Fruit fly (Drosophila melanogaster) whole organism, adult: ENCODE data around the gene Snmp2.

Source experiments
- CG11617 ChIP-seq: fragments of 200-800 bp; sonication (Bioruptor generic); optimal IDR thresholded peaks from 2 replicates; lab custom pipeline; 2017; ENCODE audit warnings: mild to moderate bottlenecking, missing biosample characterization, missing genetic modification reagents, missing genetic modification characterization
- CG12768 ChIP-seq: fragments of 200-800 bp; sonication (Bioruptor generic); optimal IDR thresholded peaks from 2 replicates; lab custom pipeline; 2017; ENCODE audit warnings: missing biosample characterization, missing genetic modification characterization, mild to moderate bottlenecking, moderate library complexity, missing genetic modification reagents
- CG14711 ChIP-seq: fragments of 200-800 bp; sonication (Bioruptor generic); optimal IDR thresholded peaks from 2 replicates; lab custom pipeline; 2018; ENCODE audit warnings: missing biosample characterization, mild to moderate bottlenecking, missing genetic modification characterization, moderate library complexity
- CG1620 ChIP-seq: fragments of 200-800 bp; sonication (Bioruptor generic); optimal IDR thresholded peaks from 2 replicates; lab custom pipeline; 2016; ENCODE audit warnings: missing biosample characterization, missing genetic modification characterization
- CG33017 ChIP-seq: fragments of 200-800 bp; sonication (Bioruptor generic); optimal IDR thresholded peaks from 2 replicates; lab custom pipeline; 2018; ENCODE audit warnings: missing biosample characterization, mild to moderate bottlenecking, missing genetic modification characterization, moderate library complexity
- CG5204 ChIP-seq: fragments of 200-800 bp; sonication (Bioruptor generic); optimal IDR thresholded peaks from 2 replicates; lab custom pipeline; 2016; ENCODE audit warnings: missing biosample characterization, missing genetic modification characterization
- CG7045 ChIP-seq: fragments of 200-800 bp; sonication (Bioruptor generic); optimal IDR thresholded peaks from 2 replicates; lab custom pipeline; 2017; ENCODE audit warnings: missing biosample characterization, mild to moderate bottlenecking, missing genetic modification characterization
- CG7101 ChIP-seq: fragments of 200-800 bp; sonication (Bioruptor generic); optimal IDR thresholded peaks from 2 replicates; lab custom pipeline; 2018; ENCODE audit warnings: missing biosample characterization, mild to moderate bottlenecking, missing genetic modification characterization, moderate library complexity
- Clk ChIP-seq: fragments of 200-800 bp; sonication (Bioruptor generic); optimal IDR thresholded peaks from 2 replicates; lab custom pipeline; 2017; ENCODE audit warnings: missing biosample characterization, missing genetic modification characterization
- Crg-1 ChIP-seq: fragments of 200-800 bp; sonication (Bioruptor generic); optimal IDR thresholded peaks from 2 replicates; lab custom pipeline; 2016; ENCODE audit warnings: missing biosample characterization, missing genetic modification characterization
- Hr96 ChIP-seq: fragments of 200-800 bp; sonication (Bioruptor generic); optimal IDR thresholded peaks from 2 replicates; lab custom pipeline; 2016; ENCODE audit warnings: missing biosample characterization, missing genetic modification characterization
- Mnt ChIP-seq: fragments of 200-800 bp; sonication (Bioruptor generic); optimal IDR thresholded peaks from 2 replicates; lab custom pipeline; 2016; ENCODE audit warnings: missing biosample characterization, mild to moderate bottlenecking, missing genetic modification characterization
- bab1 ChIP-seq: fragments of 200-800 bp; sonication (Bioruptor generic); optimal IDR thresholded peaks from 3 replicates; lab custom pipeline; 2019; ENCODE audit warnings: missing biosample characterization, mild to moderate bottlenecking, missing genetic modification characterization, moderate library complexity
- cic ChIP-seq: fragments of 200-800 bp; sonication (Bioruptor generic); optimal IDR thresholded peaks from 2 replicates; lab custom pipeline; 2017; ENCODE audit warnings: missing biosample characterization, mild to moderate bottlenecking, missing genetic modification characterization, moderate library complexity
- cnc ChIP-seq, 2 experiments: fragments of >200 bp; optimal IDR thresholded peaks; 2 replicates each; lab custom pipeline; 2017
- kay ChIP-seq: fragments of 200-800 bp; sonication (Bioruptor generic); peaks from one replicate; lab custom pipeline; 2016; ENCODE audit warnings: missing biosample characterization, missing genetic modification characterization, borderline replicate concordance
- ovo ChIP-seq: fragments of 200-800 bp; sonication (Bioruptor generic); optimal IDR thresholded peaks from 2 replicates; lab custom pipeline; 2016; ENCODE audit warnings: missing biosample characterization, missing genetic modification characterization
- pad ChIP-seq: fragments of 200-800 bp; sonication (Bioruptor generic); optimal IDR thresholded peaks from 3 replicates; lab custom pipeline; 2017; ENCODE audit warnings: missing biosample characterization, missing genetic modification characterization, mild to moderate bottlenecking, moderate library complexity, missing genetic modification reagents
- tj ChIP-seq: fragments of 200-800 bp; sonication (Bioruptor generic); optimal IDR thresholded peaks from 3 replicates; lab custom pipeline; 2017; ENCODE audit warnings: missing biosample characterization, mild to moderate bottlenecking, missing genetic modification characterization, moderate library complexity
- toe ChIP-seq: fragments of 200-800 bp; sonication (Bioruptor generic); optimal IDR thresholded peaks from 2 replicates; lab custom pipeline; 2016; ENCODE audit warnings: missing biosample characterization, missing genetic modification characterization

Gene Snmp2

DNA sequence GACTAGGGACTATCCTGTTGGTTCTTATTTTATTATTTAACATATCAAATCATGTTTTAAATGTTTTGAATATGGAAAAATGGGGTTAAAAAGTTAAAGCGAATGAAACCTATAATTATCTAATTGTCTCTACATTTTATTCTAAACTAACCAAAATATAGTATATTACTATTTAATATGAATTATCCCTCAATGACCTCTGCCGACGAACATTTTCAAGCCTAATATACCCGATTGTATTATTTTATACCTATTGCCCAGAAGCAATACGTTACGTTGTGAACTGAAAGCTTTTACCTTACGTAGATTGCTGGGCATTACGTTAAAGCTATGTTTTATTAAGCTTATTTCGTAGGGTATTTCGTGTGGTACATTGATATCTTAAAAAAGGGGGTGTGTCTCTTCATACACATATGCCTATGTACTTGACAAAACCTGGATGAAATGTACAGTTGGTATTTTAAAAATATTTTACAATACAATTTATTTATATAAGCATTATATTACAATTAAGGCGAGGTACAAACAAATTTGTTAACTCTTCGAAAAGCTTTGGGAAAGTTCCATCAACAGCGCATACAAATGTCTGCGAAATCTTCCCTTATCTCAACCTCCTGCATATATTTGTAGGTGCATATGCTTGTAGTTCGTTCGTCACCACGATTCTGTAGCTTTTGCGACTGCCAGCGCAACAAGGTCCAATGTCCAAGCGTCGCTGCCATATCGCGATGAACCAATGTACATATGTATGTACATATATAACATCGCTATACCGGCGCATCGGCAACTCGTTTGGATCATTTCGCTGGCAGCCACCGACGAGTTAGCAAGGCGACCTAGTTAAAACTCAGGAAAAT lies 24.1 kb downstream of the Snmp2 start, which contains the start of gene Mcad:
TSS of gene Mcad (plus strand) at position 790 of the 857 bp plus-strand sequence.
- TF ChIP-seq kay (peak; percentile 97), cic (GFP tag; lab: Kevin White, UChicago) (peak; percentile 83), Clk (GFP tag; lab: Kevin White, UChicago) (peak; percentile 74), cnc (optimal IDR thresholded peaks at IDR 0.05; lab: Kevin White, UChicago) (no peak), Crg-1 (GFP tag; lab: Kevin White, UChicago) (peak; percentile 44), bab1 (GFP tag; lab: Kevin White, UChicago) (peak; percentile 95), CG33017 (tag; lab: Kevin White, UChicago) (peak; percentile 94), pad (GFP tag; lab: Kevin White, UChicago) (peak; percentile 75), tj (GFP tag; lab: Kevin White, UChicago) (peak; percentile 79), CG12768 (GFP tag; lab: Kevin White, UChicago) (peak; percentile 96), CG14711 (peak; percentile 83), ovo (GFP tag; lab: Kevin White, UChicago) (peak; percentile 28), CG5204 (GFP tag; lab: Kevin White, UChicago) (peak; percentile 65), Hr96 (peak; percentile 45), toe (GFP tag; lab: Kevin White, UChicago) (peak; percentile 80), CG7101 (tag; lab: Kevin White, UChicago) (peak; percentile 93), CG1620 (GFP tag; lab: Kevin White, UChicago) (peak; percentile 56), Mnt (GFP tag; lab: Kevin White, UChicago) (peak; percentile 76), CG11617 (GFP tag; lab: Kevin White, UChicago) (peak; percentile 91), CG7045 (GFP tag; lab: Kevin White, UChicago) (peak; percentile 88)

DNA sequence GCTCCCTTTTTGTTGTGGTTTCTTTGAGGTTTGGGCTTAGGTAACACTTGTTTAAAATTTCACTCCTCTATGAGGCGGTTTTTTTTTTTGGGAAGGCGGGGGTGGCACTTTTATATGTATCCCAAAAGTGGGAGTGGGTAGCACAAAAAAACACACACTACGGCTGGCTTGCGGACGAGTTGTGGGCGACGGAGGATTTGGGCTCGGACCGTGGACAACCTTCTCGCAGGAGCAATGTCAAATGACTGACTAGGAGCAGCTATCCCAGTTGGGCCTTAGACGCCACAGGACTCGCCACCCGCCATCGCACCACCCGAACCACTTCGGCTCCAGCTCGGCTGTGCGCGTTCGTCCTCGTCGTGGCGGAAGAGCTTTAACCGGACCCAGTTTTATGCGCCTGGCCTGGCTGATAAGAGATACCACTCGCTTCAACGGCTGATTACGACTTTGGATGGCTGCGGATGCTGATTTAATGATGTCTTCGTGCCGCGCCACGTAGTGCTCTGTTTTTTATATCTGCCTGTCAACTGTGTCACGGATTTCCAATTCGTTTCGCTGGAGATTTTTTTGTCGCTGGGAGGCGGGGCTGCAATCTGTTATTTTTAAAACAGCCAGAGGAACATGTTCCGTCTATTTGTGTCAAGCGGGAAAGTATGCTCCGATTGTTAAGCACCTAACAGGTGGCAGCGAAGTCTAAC lies 24.8 kb downstream of the Snmp2 start, which contains the start of gene Ank2:
TSS of gene Ank2 (minus strand) at position 533 of the 698 bp plus-strand sequence.
- TF ChIP-seq CG1620 (GFP tag; lab: Kevin White, UChicago) (no peak), kay (no peak), Clk (GFP tag; lab: Kevin White, UChicago) (no peak), pad (GFP tag; lab: Kevin White, UChicago) (no peak), Crg-1 (GFP tag; lab: Kevin White, UChicago) (no peak), CG14711 (no peak), CG7101 (tag; lab: Kevin White, UChicago) (no peak)

DNA sequence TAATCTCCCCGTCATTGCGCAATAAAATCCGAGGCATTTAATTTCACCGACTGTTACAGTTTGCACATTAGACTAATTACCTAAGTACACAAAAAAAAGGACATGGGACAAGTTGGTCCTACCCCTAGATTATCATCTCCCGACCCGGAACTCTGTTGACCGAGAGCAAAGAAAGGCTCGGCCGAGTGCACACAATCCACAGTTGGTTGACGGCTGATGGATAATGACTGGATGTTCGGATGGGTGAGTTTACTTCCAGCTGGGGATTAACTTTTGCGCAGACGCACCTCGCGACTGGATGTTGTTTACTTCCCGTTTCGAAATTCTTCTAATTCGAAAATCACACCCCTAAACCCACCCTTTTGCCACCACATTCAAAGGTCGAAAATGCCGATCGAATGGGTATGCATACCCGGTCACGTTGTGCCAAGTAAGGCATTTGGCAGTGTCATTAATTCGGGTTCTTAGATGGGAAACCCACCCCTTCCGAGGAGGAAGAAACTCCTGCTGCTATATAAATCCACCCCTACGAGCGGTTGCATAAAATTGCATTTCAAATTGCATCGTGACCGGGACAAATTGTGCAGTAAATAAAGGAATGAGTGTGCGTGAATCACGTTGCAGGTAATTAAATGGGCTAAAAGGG lies 28.4 kb downstream of the Snmp2 start:
- no peak for TF ChIP-seq toe (GFP tag; lab: Kevin White, UChicago)

DNA sequence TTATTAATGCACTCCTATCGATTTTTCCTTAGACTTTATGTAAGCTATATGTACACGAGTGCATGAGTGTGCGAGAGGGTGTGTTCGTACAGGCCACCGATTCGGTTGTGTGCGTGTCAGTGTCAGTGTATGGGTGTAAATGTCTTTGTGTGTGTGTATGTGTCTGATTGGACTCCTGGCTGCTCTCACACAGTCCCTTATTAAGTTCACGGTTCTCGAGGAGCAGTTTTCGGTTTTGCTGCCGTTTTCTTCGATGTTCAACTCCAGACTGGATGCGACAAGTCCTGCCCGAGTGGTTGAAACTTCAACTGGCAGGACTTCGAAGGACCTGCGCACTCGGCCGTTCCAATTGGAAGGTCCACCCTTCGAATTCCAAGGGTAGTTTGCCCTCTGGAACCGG lies 29.5 kb downstream of the Snmp2 start:
- TF ChIP-seq pad (GFP tag; lab: Kevin White, UChicago) = peak; percentile 12
- no peak for TF ChIP-seq bab1 (GFP tag; lab: Kevin White, UChicago)

DNA sequence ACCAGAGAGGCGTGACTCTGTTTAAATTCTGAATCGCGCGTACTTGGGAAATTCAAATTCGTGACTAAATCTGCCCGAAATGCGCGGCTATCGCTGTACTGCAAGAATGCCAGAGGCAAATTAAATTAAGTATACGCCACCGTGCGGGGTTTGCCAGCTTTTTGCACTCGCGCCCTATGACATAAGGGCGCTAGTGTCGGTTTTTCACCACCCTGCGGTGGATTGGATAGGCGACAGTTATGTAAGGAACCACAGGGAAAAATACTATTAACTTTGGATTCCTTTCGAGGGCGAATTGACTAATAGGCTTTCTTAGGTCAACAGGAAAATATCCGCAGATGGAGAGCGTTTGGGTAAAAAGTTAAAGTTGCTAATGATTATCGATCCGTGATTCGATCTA lies 47.3 kb downstream of the Snmp2 start, which contains the start of gene CG44195:
TSS of gene CG44195 (minus strand) at position 101 of the 400 bp plus-strand sequence.
- TF ChIP-seq tj (GFP tag; lab: Kevin White, UChicago) = no peak
- no peak for TF ChIP-seq CG11617 (GFP tag; lab: Kevin White, UChicago)
- TF ChIP-seq Mnt (GFP tag; lab: Kevin White, UChicago) = no peak
- no peak for TF ChIP-seq cnc (optimal IDR thresholded peaks at IDR 0.05; lab: Kevin White, UChicago)
- no peak for TF ChIP-seq toe (GFP tag; lab: Kevin White, UChicago)
- no peak for TF ChIP-seq kay
- TF ChIP-seq Hr96 = no peak
- TF ChIP-seq bab1 (GFP tag; lab: Kevin White, UChicago) = no peak
